Fruit fly (Drosophila melanogaster) Kc167 (cell line): ENCODE measurements around the gene CG4678.

Experiments
- Myc ChIP-seq: fragments of >200 bp; optimal IDR thresholded peaks from 2 replicates; lab custom pipeline; 2017; ENCODE audit warnings: missing external identifiers
- h ChIP-seq: fragments of >200 bp; optimal IDR thresholded peaks from 3 replicates; lab custom pipeline; 2018; ENCODE audit warnings: missing external identifiers
- insv ChIP-seq: fragments of >200 bp; optimal IDR thresholded peaks from 3 replicates; lab custom pipeline; 2018; ENCODE audit warnings: missing external identifiers

- no peak for TF ChIP-seq Myc (lab: Kevin White, UChicago)
- TF ChIP-seq h (lab: Kevin White, UChicago) = no peak
- TF ChIP-seq insv (lab: Kevin White, UChicago) = no peak
These were observed 21.4 kb upstream of the CG4678 start for dm6 chrX:16674538-16674937.
